Worm (Caenorhabditis elegans): ENCODE results near the gene ZK856.18.

- TF ChIP-seq egl-27 (tag; optimal IDR thresholded peaks at IDR 0.05) (no peak), aly-2 (tag; optimal IDR thresholded peaks at IDR 0.05) (no peak), ceh-16 (tag; optimal IDR thresholded peaks at IDR 0.05) (no peak), R02D3.7 (tag; optimal IDR thresholded peaks at IDR 0.05) (no peak)
Observed at ce11 chrV:10154698-10155097, 31.1 kb downstream of the ZK856.18 start, which contains the start of gene srsx-29.
